Worm (Caenorhabditis elegans) whole organism, young adult: ENCODE data around the gene ZC250.2.

ENCODE experiments used
- B0336.3 ChIP-seq: fragments of 200-800 bp; sonication (Bioruptor generic); IDR thresholded peaks from 2 replicates; pipeline ENCODE4 v1.3.6; 2022; ENCODE audit warnings: missing genetic modification characterization, missing compliant biosample characterization
- F55B11.4 ChIP-seq: sonication (generic microtip); optimal IDR thresholded peaks from 2 replicates; lab custom pipeline; 2016; ENCODE audit warnings: missing compliant biosample characterization, missing genetic modification characterization, borderline replicate concordance; ENCODE audit not compliant: insufficient read depth
- Y79H2A.3 ChIP-seq: fragments of 200-800 bp; sonication (Bioruptor generic); conservative IDR thresholded peaks from 2 replicates; pipeline ENCODE4 v1.3.6; 2022; ENCODE audit warnings: missing genetic modification reagents, missing genetic modification characterization, missing compliant biosample characterization
- ccch-3 ChIP-seq: fragments of 200-800 bp; sonication (Bioruptor generic); optimal IDR thresholded peaks from 2 replicates; lab custom pipeline; 2018; ENCODE audit warnings: mild to moderate bottlenecking, missing genetic modification characterization, missing compliant biosample characterization
- egl-44 ChIP-seq: fragments of 200-800 bp; sonication (Bioruptor generic); IDR thresholded peaks from 2 replicates; pipeline ENCODE4 v1.3.6; 2022; ENCODE audit warnings: missing genetic modification reagents, missing genetic modification characterization, missing compliant biosample characterization
- ekl-4 ChIP-seq: fragments of 200-800 bp; sonication (Bioruptor generic); IDR thresholded peaks from 2 replicates; pipeline ENCODE4 v1.3.6; 2022; ENCODE audit warnings: missing genetic modification reagents, missing genetic modification characterization, missing compliant biosample characterization
- lag-1 ChIP-seq: fragments of 200-800 bp; sonication (Bioruptor generic); IDR thresholded peaks from 2 replicates; pipeline ENCODE4 v1.3.6; 2022; ENCODE audit warnings: missing genetic modification reagents, missing genetic modification characterization, missing compliant biosample characterization
- lir-1 ChIP-seq: fragments of 200-800 bp; sonication (Bioruptor generic); conservative IDR thresholded peaks from 2 replicates; pipeline ENCODE4 v1.3.6; 2022; ENCODE audit warnings: missing genetic modification reagents, missing genetic modification characterization, missing compliant biosample characterization
- nhr-179 ChIP-seq: sonication (generic microtip); optimal IDR thresholded peaks from 2 replicates; lab custom pipeline; 2016; ENCODE audit warnings: mild to moderate bottlenecking, missing genetic modification characterization, missing compliant biosample characterization
- snpc-4 ChIP-seq, 5 experiments: fragments of 150-350 bp in 1 of 5; sonication (generic microtip) in 4 of 5; optimal IDR thresholded peaks; 2 replicates each; lab custom pipeline; 2014 to 2018; ENCODE audit warnings: missing genetic modification characterization in 5 of 5, missing biosample characterization in 3 of 5, antibody characterized with exemption in 2 of 5, mild to moderate bottlenecking in 2 of 5, missing compliant biosample characterization in 2 of 5, missing genotype in 2 of 5, moderate library complexity in 2 of 5, missing genetic modification reagents in 1 of 5
- sptf-2 ChIP-seq: fragments of 200-800 bp; sonication (Bioruptor generic); optimal IDR thresholded peaks from 2 replicates; lab custom pipeline; 2018; ENCODE audit warnings: mild to moderate bottlenecking, missing genetic modification characterization, missing compliant biosample characterization
- unc-62 ChIP-seq: fragments of 150-350 bp; optimal IDR thresholded peaks from 2 replicates; lab custom pipeline; 2014; ENCODE audit warnings: missing biosample characterization, missing genetic modification reagents, missing genetic modification characterization
- ztf-18 ChIP-seq: sonication (generic microtip); optimal IDR thresholded peaks from 2 replicates; lab custom pipeline; 2016; ENCODE audit warnings: missing genotype, mild to moderate bottlenecking, missing genetic modification characterization, missing compliant biosample characterization

DNA sequence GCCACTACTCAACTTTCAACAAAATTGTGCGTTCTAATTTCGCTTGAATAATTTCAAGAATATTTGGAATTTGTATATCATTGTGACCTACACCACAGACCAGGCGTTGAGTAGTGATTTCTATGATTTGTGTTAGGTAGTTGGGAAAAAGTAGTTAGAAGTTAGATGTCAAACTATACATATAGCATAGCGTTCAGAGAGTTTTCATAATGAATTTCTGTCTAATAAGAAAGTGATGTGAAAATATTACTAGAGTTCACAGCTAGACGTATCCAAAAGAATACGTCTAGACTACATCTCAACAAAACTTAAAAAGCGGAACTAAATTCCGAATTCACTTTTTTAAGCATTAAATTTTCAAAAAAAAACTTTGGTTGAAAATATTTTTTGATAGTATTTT lies 43.3 kb downstream of the ZC250.2 start:
- TF ChIP-seq egl-44 (GFP tag; lab: Robert Waterston, UW): no peak
- TF ChIP-seq nhr-179 (tag; lab: Kevin White, UChicago): no peak
- TF ChIP-seq ztf-18: no peak
- no peak for TF ChIP-seq unc-62
- TF ChIP-seq ccch-3 (GFP tag; lab: Kevin White, UChicago): no peak
- no peak for TF ChIP-seq snpc-4 (GFP tag; optimal IDR thresholded peaks at IDR 0.05; lab: Kevin White, UChicago)
- TF ChIP-seq snpc-4 (tag; optimal IDR thresholded peaks at IDR 0.05; lab: Kevin White, UChicago): no peak
- no peak for TF ChIP-seq B0336.3 (GFP tag; lab: Robert Waterston, UW)
- no peak for TF ChIP-seq lir-1 (GFP tag; lab: Robert Waterston, UW)
- no peak for TF ChIP-seq ekl-4
- no peak for TF ChIP-seq lag-1
- TF ChIP-seq Y79H2A.3 (GFP tag; lab: Robert Waterston, UW): no peak
- TF ChIP-seq F55B11.4: no peak
- TF ChIP-seq sptf-2 (GFP tag; lab: Kevin White, UChicago): no peak
